Worm (Caenorhabditis elegans) whole organism, early embryonic: ENCODE results near the gene snf-11.
"Not testable (repeated sequence)": the region's sequence is repeated elsewhere in the genome, so short reads cannot be mapped to it uniquely, and the experiment has no call there.

Experiments used
- B0310.2 ChIP-seq: sonication (generic microtip); optimal IDR thresholded peaks from 2 replicates; lab custom pipeline; 2016; ENCODE audit warnings: mild to moderate bottlenecking, missing genetic modification characterization, missing compliant biosample characterization
- F13C5.2 ChIP-seq: sonication (generic microtip); optimal IDR thresholded peaks from 2 replicates; lab custom pipeline; 2017; ENCODE audit warnings: mild to moderate bottlenecking, missing genetic modification characterization, inconsistent platforms, missing compliant biosample characterization
- aly-1 ChIP-seq: sonication (generic microtip); optimal IDR thresholded peaks from 2 replicates; lab custom pipeline; 2016; ENCODE audit warnings: missing genetic modification characterization, missing compliant biosample characterization
- ama-1 ChIP-seq: fragments of 150-350 bp; optimal IDR thresholded peaks from 2 replicates; lab custom pipeline; 2014
- ceh-13 ChIP-seq: fragments of 200-800 bp; sonication (Bioruptor generic); optimal IDR thresholded peaks from 2 replicates; lab custom pipeline; 2018; ENCODE audit warnings: mild to moderate bottlenecking, missing genetic modification characterization, missing compliant biosample characterization
- ceh-36 ChIP-seq: sonication (generic microtip); optimal IDR thresholded peaks from 2 replicates; lab custom pipeline; 2016; ENCODE audit warnings: missing genetic modification characterization, inconsistent platforms, missing compliant biosample characterization
- ets-7 ChIP-seq: sonication (generic microtip); optimal IDR thresholded peaks from 2 replicates; lab custom pipeline; 2016; ENCODE audit warnings: missing genotype, missing genetic modification characterization, missing compliant biosample characterization
- flt-1 ChIP-seq: fragments of 200-800 bp; sonication (Bioruptor generic); IDR thresholded peaks from 2 replicates; pipeline ENCODE4 v1.3.6; 2022; ENCODE audit warnings: missing genetic modification characterization, missing compliant biosample characterization
- hmbx-1 ChIP-seq: sonication (generic microtip); optimal IDR thresholded peaks from 2 replicates; lab custom pipeline; 2016; ENCODE audit warnings: mild to moderate bottlenecking, missing genetic modification characterization, missing compliant biosample characterization
- hmg-4 ChIP-seq: fragments of 200-800 bp; sonication (Bioruptor generic); optimal IDR thresholded peaks from 2 replicates; lab custom pipeline; 2018; ENCODE audit warnings: mild to moderate bottlenecking, missing genetic modification characterization, missing compliant biosample characterization
- hnd-1 ChIP-seq: sonication (generic microtip); optimal IDR thresholded peaks from 2 replicates; lab custom pipeline; 2016; ENCODE audit warnings: missing genetic modification characterization, missing compliant biosample characterization
- pes-1 ChIP-seq: fragments of 200-800 bp; sonication (Bioruptor generic); IDR thresholded peaks from 2 replicates; pipeline ENCODE4 v1.3.6; 2022; ENCODE audit warnings: missing genetic modification reagents, missing genetic modification characterization, missing compliant biosample characterization
- scrt-1 ChIP-seq: fragments of 200-800 bp; sonication (Bioruptor generic); IDR thresholded peaks from 2 replicates; pipeline ENCODE4 v1.3.6; 2022; ENCODE audit warnings: missing genetic modification characterization, missing compliant biosample characterization
- sea-1 ChIP-seq: fragments of 200-800 bp; sonication (Bioruptor generic); conservative IDR thresholded peaks from 2 replicates; pipeline ENCODE4 v1.3.6; 2022; ENCODE audit warnings: missing genetic modification characterization, missing compliant biosample characterization
- tbx-11 ChIP-seq: fragments of 200-800 bp; sonication (Bioruptor generic); IDR thresholded peaks from 2 replicates; pipeline ENCODE4 v1.3.6; 2022; ENCODE audit warnings: missing genetic modification characterization, missing compliant biosample characterization
- tbx-37 ChIP-seq: fragments of 200-800 bp; sonication (Bioruptor generic); conservative IDR thresholded peaks from 2 replicates; pipeline ENCODE4 v1.3.6; 2022; ENCODE audit warnings: missing genetic modification reagents, missing genetic modification characterization, missing compliant biosample characterization
- tra-4 ChIP-seq: sonication (generic microtip); optimal IDR thresholded peaks from 2 replicates; lab custom pipeline; 2017; ENCODE audit warnings: missing genetic modification characterization, missing compliant biosample characterization

snf-11 gene

ce11 chrV:11299406-11299805, 8.8 kb downstream of the snf-11 start:
- TF ChIP-seq ceh-36 (no peak), hmbx-1 (no peak), ets-7 (tag; lab: Kevin White, UChicago) (no peak), hmg-4 (no peak), tra-4 (tag; lab: Kevin White, UChicago) (no peak), ama-1 (lab: Kevin White, UChicago) (no peak), ceh-13 (GFP tag; lab: Kevin White, UChicago) (no peak), pes-1 (no peak), hnd-1 (tag; lab: Kevin White, UChicago) (no peak), scrt-1 (GFP tag; lab: Robert Waterston, UW) (no peak), tbx-11 (no peak), F13C5.2 (no peak), tbx-37 (GFP tag; lab: Robert Waterston, UW) (no peak), flt-1 (GFP tag; lab: Robert Waterston, UW) (no peak), aly-1 (tag; lab: Kevin White, UChicago) (no peak), sea-1 (no peak), B0310.2 (tag; lab: Kevin White, UChicago) (no peak)

- TF ChIP-seq ets-7 (tag; lab: Kevin White, UChicago) (no peak), tra-4 (tag; lab: Kevin White, UChicago) (no peak), tbx-11 (no peak), hmbx-1 (no peak), ama-1 (lab: Kevin White, UChicago) (no peak), ceh-13 (GFP tag; lab: Kevin White, UChicago) (no peak), tbx-37 (GFP tag; lab: Robert Waterston, UW) (no peak), B0310.2 (tag; lab: Kevin White, UChicago) (no peak), hmg-4 (no peak)
Measured at ce11 chrV:11298632-11299031, 9.6 kb downstream of the snf-11 start, which contains the start of gene T03F7.5. T03F7.5 (minus strand) TSS chrV:11298732.

- TF ChIP-seq scrt-1 (GFP tag; lab: Robert Waterston, UW) (no peak), sea-1 (no peak), F13C5.2 (no peak), tbx-37 (GFP tag; lab: Robert Waterston, UW) (no peak), hmbx-1 (no peak), B0310.2 (tag; lab: Kevin White, UChicago) (no peak), ceh-36 (no peak)
Measured at ce11 chrV:11294393-11294792, 13.9 kb downstream of the snf-11 start, which contains the start of gene T03F7.6. T03F7.6 (plus strand) TSS chrV:11294693.

- TF ChIP-seq F13C5.2: no peak
- no peak for TF ChIP-seq hnd-1 (tag; lab: Kevin White, UChicago)
- no peak for TF ChIP-seq B0310.2 (tag; lab: Kevin White, UChicago)
- TF ChIP-seq tbx-37 (GFP tag; lab: Robert Waterston, UW): no peak
- TF ChIP-seq flt-1 (GFP tag; lab: Robert Waterston, UW): no peak
- TF ChIP-seq sea-1: no peak
- no peak for TF ChIP-seq hmbx-1
- no peak for TF ChIP-seq aly-1 (tag; lab: Kevin White, UChicago)
- no peak for TF ChIP-seq tbx-11
- TF ChIP-seq tra-4 (tag; lab: Kevin White, UChicago): no peak
- no peak for TF ChIP-seq ceh-36
- TF ChIP-seq ama-1 (lab: Kevin White, UChicago): no peak
- TF ChIP-seq hmg-4: no peak
- no peak for TF ChIP-seq scrt-1 (GFP tag; lab: Robert Waterston, UW)
- TF ChIP-seq pes-1: no peak
- no peak for TF ChIP-seq ceh-13 (GFP tag; lab: Kevin White, UChicago)
- TF ChIP-seq ets-7 (tag; lab: Kevin White, UChicago): no peak
Measured at ce11 chrV:11292682-11293081, 15.6 kb downstream of the snf-11 start.

ce11 chrV:11290888-11291287, 17.4 kb downstream of the snf-11 start, which contains the start of gene C03E10.1:
C03E10.1 (plus strand) TSS chrV:11291188.
- TF ChIP-seq aly-1 (tag; lab: Kevin White, UChicago) (no peak), hmg-4 (no peak), pes-1 (no peak), flt-1 (GFP tag; lab: Robert Waterston, UW) (no peak), hnd-1 (tag; lab: Kevin White, UChicago) (no peak), ets-7 (tag; lab: Kevin White, UChicago) (no peak), ceh-36 (no peak), tbx-11 (no peak), B0310.2 (tag; lab: Kevin White, UChicago) (no peak), F13C5.2 (no peak), tbx-37 (GFP tag; lab: Robert Waterston, UW) (no peak), ceh-13 (GFP tag; lab: Kevin White, UChicago) (no peak), sea-1 (no peak), ama-1 (lab: Kevin White, UChicago) (no peak), tra-4 (tag; lab: Kevin White, UChicago) (no peak), hmbx-1 (no peak), scrt-1 (GFP tag; lab: Robert Waterston, UW) (no peak)

- not testable (repeated sequence) for TF ChIP-seq B0310.2 (tag; lab: Kevin White, UChicago); tbx-37 (GFP tag; lab: Robert Waterston, UW); ceh-13 (GFP tag; lab: Kevin White, UChicago)
Measured at ce11 chrV:11286114-11286513, 22.1 kb downstream of the snf-11 start, which contains the start of gene C03E10.3. C03E10.3 (plus strand) TSS chrV:11286414.

ce11 chrV:11282272-11282671, 26.0 kb downstream of the snf-11 start, which contains the start of gene gly-20:
gly-20 (plus strand) TSS chrV:11282572.
- TF ChIP-seq hmbx-1 (no peak), aly-1 (tag; lab: Kevin White, UChicago) (no peak), hnd-1 (tag; lab: Kevin White, UChicago) (no peak), B0310.2 (tag; lab: Kevin White, UChicago) (no peak), sea-1 (no peak), tra-4 (tag; lab: Kevin White, UChicago) (no peak), ceh-13 (GFP tag; lab: Kevin White, UChicago) (no peak), F13C5.2 (no peak), tbx-37 (GFP tag; lab: Robert Waterston, UW) (no peak), scrt-1 (GFP tag; lab: Robert Waterston, UW) (no peak), flt-1 (GFP tag; lab: Robert Waterston, UW) (no peak), tbx-11 (no peak), ama-1 (lab: Kevin White, UChicago) (no peak), ets-7 (tag; lab: Kevin White, UChicago) (no peak), pes-1 (no peak), hmg-4 (no peak)
